Fruit fly (Drosophila melanogaster): Measurements from ENCODE around the gene CG5388.

CG5388 gene

dm6 chr3R:22339510-22339909 is 597 bp downstream of the CG5388 start (continued):
- TF ChIP-seq Met (GFP tag; optimal IDR thresholded peaks at IDR 0.05), result peak; percentile 66
- TF ChIP-seq pdm3 (GFP tag; optimal IDR thresholded peaks at IDR 0.05), result peak; percentile 64
- peak; percentile 79 for TF ChIP-seq CG6163 (GFP tag; IDR thresholded peaks at IDR 0.05)
- no peak for TF ChIP-seq dac (GFP tag; optimal IDR thresholded peaks at IDR 0.05)
- peak; percentile 27 for TF ChIP-seq CG6276 (GFP tag; optimal IDR thresholded peaks at IDR 0.05)
- peak; percentile 34 for TF ChIP-seq CG11762 (GFP tag; optimal IDR thresholded peaks at IDR 0.05; ENCODE audit: insufficient read depth)
- peak; percentile 71 for TF ChIP-seq fd59A (GFP tag; optimal IDR thresholded peaks at IDR 0.05)
- TF ChIP-seq CG1621 (tag; optimal IDR thresholded peaks at IDR 0.05), result peak; percentile 58
- peak; percentile 62 for TF ChIP-seq Hr39 (GFP tag; optimal IDR thresholded peaks at IDR 0.05)
- no peak for TF ChIP-seq fkh (GFP tag; optimal IDR thresholded peaks at IDR 0.05)
- peak; percentile 25 for TF ChIP-seq CG16779 (tag; optimal IDR thresholded peaks at IDR 0.05)
- peak; percentile 66 for TF ChIP-seq acj6 (GFP tag; optimal IDR thresholded peaks at IDR 0.05)
- TF ChIP-seq lz (GFP tag; optimal IDR thresholded peaks at IDR 0.05), result peak; percentile 61
- peak; percentile 68 for TF ChIP-seq dsx (GFP tag; optimal IDR thresholded peaks at IDR 0.05; ENCODE audit: poor library complexity, severe bottlenecking)
- TF ChIP-seq CG11902 (GFP tag; optimal IDR thresholded peaks at IDR 0.05), result peak; percentile 40
- TF ChIP-seq CG8119 (GFP tag; IDR thresholded peaks at IDR 0.05), result peak; percentile 51; the same call in 1 of the 3 replicates
- TF ChIP-seq ss (GFP tag; optimal IDR thresholded peaks at IDR 0.05), result peak in 1 of 2 experiments; percentile 70
- peak; percentile 48 for TF ChIP-seq Hr4 (GFP tag; optimal IDR thresholded peaks at IDR 0.05)
- TF ChIP-seq svp (GFP tag), result peak; percentile 81
- peak; percentile 64 for TF ChIP-seq OdsH (GFP tag; optimal IDR thresholded peaks at IDR 0.05)
- 0 out of 2 replicates have a peak, but pooled peaks have one; percentile 12 for TF ChIP-seq Gug (GFP tag; IDR thresholded peaks at IDR 0.05)
- peak; percentile 72 for TF ChIP-seq CG10669 (GFP tag; optimal IDR thresholded peaks at IDR 0.05)
- TF ChIP-seq net (GFP tag; optimal IDR thresholded peaks at IDR 0.05), result peak; percentile 65
- no peak for TF ChIP-seq Hr38 (GFP tag; optimal IDR thresholded peaks at IDR 0.05)
- TF ChIP-seq Ets96B (tag; optimal IDR thresholded peaks at IDR 0.05), result peak; percentile 68
- TF ChIP-seq cyc (GFP tag; optimal IDR thresholded peaks at IDR 0.05), result peak; percentile 68
- peak; percentile 61 for TF ChIP-seq CG9139 (GFP tag; optimal IDR thresholded peaks at IDR 0.05)
- TF ChIP-seq Sox102F (GFP tag; optimal IDR thresholded peaks at IDR 0.05), result peak; percentile 57
- peak; percentile 29 to 65 for TF ChIP-seq salr (GFP tag; optimal IDR thresholded peaks at IDR 0.05)
- peak; percentile 63 for TF ChIP-seq CG6808 (GFP tag; optimal IDR thresholded peaks at IDR 0.05)
- peak; percentile 39 for TF ChIP-seq Ets21C (GFP tag; optimal IDR thresholded peaks at IDR 0.05)
- peak; percentile 90 for TF ChIP-seq Eip78C (GFP tag)
- no peak for TF ChIP-seq CG4318 (GFP tag; optimal IDR thresholded peaks at IDR 0.05)
- TF ChIP-seq CG8632 (GFP tag; optimal IDR thresholded peaks at IDR 0.05), result peak; percentile 48
- peak; percentile 62 for TF ChIP-seq achi (GFP tag; optimal IDR thresholded peaks at IDR 0.05)
- peak; percentile 59 for TF ChIP-seq Sox14 (GFP tag; optimal IDR thresholded peaks at IDR 0.05)
- peak; percentile 56; the same call in 2 of the 3 replicates for TF ChIP-seq eg (GFP tag; IDR thresholded peaks at IDR 0.05)
- peak; percentile 66 for TF ChIP-seq CG10631 (GFP tag; optimal IDR thresholded peaks at IDR 0.05)
- peak; percentile 26 for TF ChIP-seq Lpt (GFP tag; optimal IDR thresholded peaks at IDR 0.05)
- TF ChIP-seq fd85E (GFP tag; optimal IDR thresholded peaks at IDR 0.05), result peak; percentile 5
- TF ChIP-seq CG8319 (GFP tag; optimal IDR thresholded peaks at IDR 0.05), result peak; percentile 52
- TF ChIP-seq CG11294 (GFP tag; IDR thresholded peaks at IDR 0.05), result no peak

dm6 chr3R:22334050-22334449 is 6.1 kb downstream of the CG5388 start, which contains the start of gene CG5391:
TSS of gene CG5391 (minus strand) at chr3R:22334150.
- TF ChIP-seq vri (GFP tag; optimal IDR thresholded peaks at IDR 0.05) (no peak), CG11762 (GFP tag; optimal IDR thresholded peaks at IDR 0.05; ENCODE audit: insufficient read depth) (no peak), Sox14 (GFP tag; optimal IDR thresholded peaks at IDR 0.05) (no peak), CG10669 (GFP tag; optimal IDR thresholded peaks at IDR 0.05) (no peak), Sox15 (GFP tag; optimal IDR thresholded peaks at IDR 0.05) (no peak), CG8319 (GFP tag; optimal IDR thresholded peaks at IDR 0.05) (no peak), CG31627 (GFP tag; optimal IDR thresholded peaks at IDR 0.05) (no peak)

Measured in whole organism, prepupa.